Worm (Caenorhabditis elegans): Measurements from ENCODE around the gene ZK742.3.

ce11 chrV:7785117-7785516 lies 24.6 kb downstream of the ZK742.3 start, which contains the start of gene C26F1.1:
- TF ChIP-seq egl-27 (tag; optimal IDR thresholded peaks at IDR 0.05) (no peak), fkh-2 (tag; optimal IDR thresholded peaks at IDR 0.05) (no peak), mdl-1 (tag; optimal IDR thresholded peaks at IDR 0.05) (no peak), ama-1 (optimal IDR thresholded peaks at IDR 0.05) (no peak), ztf-11 (tag; optimal IDR thresholded peaks at IDR 0.05) (no peak), ztf-4 (tag; optimal IDR thresholded peaks at IDR 0.05) (no peak), nhr-28 (tag; optimal IDR thresholded peaks at IDR 0.05) (no peak), lin-15B (tag; optimal IDR thresholded peaks at IDR 0.05) (no peak), nfya-1 (tag; optimal IDR thresholded peaks at IDR 0.05; ENCODE audit: insufficient read depth) (no peak)

All from whole organism, L3 larva.